Fruit fly (Drosophila melanogaster): ENCODE measurements around the gene PIG-T.

dm6 chrX:8450214-8450904 is 43.3 kb upstream of the PIG-T start:
- TF ChIP-seq psq (optimal IDR thresholded peaks at IDR 0.05) (no peak), Myc (optimal IDR thresholded peaks at IDR 0.05) (no peak)

All from Kc167 (cell line).